Fruit fly (Drosophila melanogaster) whole organism: ENCODE measurements around the gene Osi16.

ENCODE experiments used
- CG8478 ChIP-seq: fragments of >200 bp; optimal IDR thresholded peaks from 2 replicates; lab custom pipeline; 2018; ENCODE audit warnings: inconsistent platforms
- Dll ChIP-seq: fragments of >200 bp; optimal IDR thresholded peaks from 2 replicates; lab custom pipeline; 2017
- EcR ChIP-seq, 2 experiments: fragments of >200 bp; optimal IDR thresholded peaks; 2 replicates each; lab custom pipeline; 2017; ENCODE audit warnings: missing biosample characterization in 2 of 2, missing genetic modification characterization in 2 of 2, missing genetic modification reagents in 2 of 2
- pan ChIP-seq: fragments of >200 bp; optimal IDR thresholded peaks from 2 replicates; lab custom pipeline; 2017
- psq ChIP-seq: fragments of >200 bp; optimal IDR thresholded peaks from 2 replicates; lab custom pipeline; 2017
- usp ChIP-seq: fragments of >200 bp; optimal IDR thresholded peaks from 2 replicates; lab custom pipeline; 2017; ENCODE audit warnings: missing biosample characterization, missing genetic modification characterization, mixed read lengths

- TF ChIP-seq CG8478 (lab: Kevin White, UChicago) (no peak), psq (lab: Kevin White, UChicago) (no peak), usp (GFP tag; lab: Kevin White, UChicago) (no peak), EcR (GFP tag; optimal IDR thresholded peaks at IDR 0.05; lab: Kevin White, UChicago) (no peak), pan (no peak), Dll (lab: Kevin White, UChicago) (no peak)
Measured at dm6 chr3R:6294046-6294445, 11.0 kb upstream of the Osi16 start.
